Worm (Caenorhabditis elegans) whole organism, mixed stage, embryonic: Measurements from ENCODE around the gene shw-3.
A peak's percentile ranks its signal among the peaks of the same experiment; 100 is the strongest.

Source experiments
- M03D4.4 ChIP-seq: sonication (generic microtip); optimal IDR thresholded peaks from 2 replicates; lab custom pipeline; 2017; ENCODE audit warnings: mild to moderate bottlenecking, missing genetic modification characterization, missing compliant biosample characterization
- bed-3 ChIP-seq: fragments of 200-800 bp; sonication (Bioruptor generic); optimal IDR thresholded peaks from 3 replicates; lab custom pipeline; 2018; ENCODE audit warnings: mild to moderate bottlenecking, missing genetic modification characterization, moderate library complexity, missing compliant biosample characterization
- blmp-1 ChIP-seq: fragments of 150-350 bp; optimal IDR thresholded peaks from 2 replicates; lab custom pipeline; 2014; ENCODE audit warnings: missing biosample characterization, missing genetic modification characterization
- ceh-43 ChIP-seq: fragments of 200-800 bp; sonication (Bioruptor generic); optimal IDR thresholded peaks from 2 replicates; lab custom pipeline; 2018; ENCODE audit warnings: mild to moderate bottlenecking, missing genetic modification characterization, moderate library complexity, missing compliant biosample characterization
- ceh-83 ChIP-seq: fragments of 200-800 bp; sonication (Bioruptor generic); optimal IDR thresholded peaks from 2 replicates; lab custom pipeline; 2018; ENCODE audit warnings: mild to moderate bottlenecking, missing genetic modification characterization, missing compliant biosample characterization
- ces-1 ChIP-seq: fragments of 150-350 bp; optimal IDR thresholded peaks from 2 replicates; lab custom pipeline; 2014; ENCODE audit warnings: missing biosample characterization, missing genetic modification reagents, missing genetic modification characterization
- cnd-1 ChIP-seq: fragments of 200-800 bp; sonication (Bioruptor generic); optimal IDR thresholded peaks from 2 replicates; lab custom pipeline; 2018; ENCODE audit warnings: mild to moderate bottlenecking, missing genetic modification characterization, missing compliant biosample characterization
- drap-1 ChIP-seq: fragments of 200-800 bp; sonication (Bioruptor generic); optimal IDR thresholded peaks from 3 replicates; lab custom pipeline; 2018; ENCODE audit warnings: mild to moderate bottlenecking, missing genetic modification characterization, missing compliant biosample characterization
- elt-1 ChIP-seq: sonication (generic microtip); optimal IDR thresholded peaks from 2 replicates; lab custom pipeline; 2017; ENCODE audit warnings: missing genetic modification characterization, mild to moderate bottlenecking, missing compliant biosample characterization, antibody characterized with exemption, moderate library complexity, borderline replicate concordance; ENCODE audit not compliant: insufficient read depth
- elt-3 ChIP-seq: fragments of 150-350 bp; optimal IDR thresholded peaks from 2 replicates; lab custom pipeline; 2014; ENCODE audit warnings: missing biosample characterization, missing genetic modification characterization
- ham-2 ChIP-seq: fragments of 200-800 bp; sonication (Bioruptor generic); optimal IDR thresholded peaks from 2 replicates; lab custom pipeline; 2018; ENCODE audit warnings: mild to moderate bottlenecking, missing genetic modification characterization, missing compliant biosample characterization
- hlh-1 ChIP-seq: fragments of 150-350 bp; optimal IDR thresholded peaks from 2 replicates; lab custom pipeline; 2014; ENCODE audit warnings: missing biosample characterization, missing genetic modification reagents, missing genetic modification characterization
- lin-13 ChIP-seq: fragments of 150-350 bp; optimal IDR thresholded peaks from 2 replicates; lab custom pipeline; 2014; ENCODE audit warnings: missing biosample characterization, missing genetic modification characterization
- lin-32 ChIP-seq: fragments of 200-800 bp; sonication (Bioruptor generic); optimal IDR thresholded peaks from 2 replicates; lab custom pipeline; 2018; ENCODE audit warnings: mild to moderate bottlenecking, missing genetic modification characterization, missing compliant biosample characterization
- lsy-2 ChIP-seq: fragments of 150-350 bp; optimal IDR thresholded peaks from 2 replicates; lab custom pipeline; 2014; ENCODE audit warnings: missing biosample characterization, missing genetic modification characterization
- mab-5 ChIP-seq: fragments of 150-350 bp; optimal IDR thresholded peaks from 2 replicates; lab custom pipeline; 2014; ENCODE audit warnings: missing biosample characterization, missing genetic modification characterization
- mep-1 ChIP-seq: fragments of 150-350 bp; optimal IDR thresholded peaks from 2 replicates; lab custom pipeline; 2017; ENCODE audit warnings: missing biosample characterization, missing genetic modification reagents, missing genetic modification characterization, inconsistent platforms
- mls-2 ChIP-seq: sonication (generic microtip); optimal IDR thresholded peaks from 2 replicates; lab custom pipeline; 2016; ENCODE audit warnings: mild to moderate bottlenecking, missing genetic modification characterization, moderate library complexity, missing compliant biosample characterization
- nhr-12 ChIP-seq: fragments of 150-350 bp; optimal IDR thresholded peaks from 2 replicates; lab custom pipeline; 2014; ENCODE audit warnings: missing biosample characterization, missing genetic modification characterization
- nhr-2 ChIP-seq: fragments of 150-350 bp; optimal IDR thresholded peaks from 2 replicates; lab custom pipeline; 2014; ENCODE audit warnings: missing biosample characterization, missing genetic modification characterization
- nhr-28 ChIP-seq: fragments of 150-350 bp; optimal IDR thresholded peaks from 2 replicates; lab custom pipeline; 2014; ENCODE audit warnings: missing biosample characterization, missing genetic modification characterization
- nhr-76 ChIP-seq: sonication (generic microtip); optimal IDR thresholded peaks from 2 replicates; lab custom pipeline; 2017; ENCODE audit warnings: missing biosample characterization, missing genetic modification characterization
- pha-4 ChIP-seq: fragments of 150-350 bp; optimal IDR thresholded peaks from 2 replicates; lab custom pipeline; 2018; ENCODE audit warnings: missing biosample characterization, missing genetic modification reagents, missing genetic modification characterization
- snpc-4 ChIP-seq: fragments of 150-350 bp; optimal IDR thresholded peaks from 2 replicates; lab custom pipeline; 2014; ENCODE audit warnings: missing biosample characterization, missing genetic modification characterization
- sptf-1 ChIP-seq: sonication (generic microtip); optimal IDR thresholded peaks from 2 replicates; lab custom pipeline; 2017; ENCODE audit warnings: mild to moderate bottlenecking, missing genetic modification characterization, moderate library complexity, missing compliant biosample characterization
- tbx-8 ChIP-seq: fragments of 200-800 bp; sonication (Bioruptor generic); optimal IDR thresholded peaks from 2 replicates; lab custom pipeline; 2018; ENCODE audit warnings: mild to moderate bottlenecking, missing genetic modification characterization, moderate library complexity, missing compliant biosample characterization
- unc-120 ChIP-seq: sonication (generic microtip); optimal IDR thresholded peaks from 2 replicates; lab custom pipeline; 2017; ENCODE audit warnings: missing genetic modification characterization, missing compliant biosample characterization; ENCODE audit not compliant: poor library complexity, severe bottlenecking
- unc-39 ChIP-seq: fragments of 150-350 bp; optimal IDR thresholded peaks from 2 replicates; lab custom pipeline; 2014; ENCODE audit warnings: missing biosample characterization, missing genetic modification characterization
- zip-8 ChIP-seq: fragments of 150-350 bp; optimal IDR thresholded peaks from 2 replicates; lab custom pipeline; 2014; ENCODE audit warnings: missing biosample characterization, missing genetic modification characterization

The shw-3 gene

ce11 chrV:13020014-13020413 lies 33.1 kb upstream of the shw-3 start:
- TF ChIP-seq ces-1 = peak; percentile 83
- no peak for TF ChIP-seq lin-13 (tag; lab: Kevin White, UChicago)
- TF ChIP-seq, all 35 proteins: peak for 1

ce11 chrV:13018761-13019160 lies 31.8 kb upstream of the shw-3 start, which contains the start of gene fmi-1:
Gene fmi-1 (plus strand): TSS chrV:13019061.
- TF ChIP-seq nhr-76 = no peak
- TF ChIP-seq mab-5 = no peak
- TF ChIP-seq mep-1 (tag; lab: Kevin White, UChicago) = no peak
- TF ChIP-seq cnd-1 (tag; lab: Kevin White, UChicago) = peak; percentile 37
- no peak for TF ChIP-seq bed-3 (GFP tag; lab: Kevin White, UChicago)
- peak; percentile 21 for TF ChIP-seq sptf-1 (tag; lab: Kevin White, UChicago)
- TF ChIP-seq hlh-1 = no peak
- no peak for TF ChIP-seq unc-39 (tag; lab: Kevin White, UChicago)
- no peak for TF ChIP-seq M03D4.4 (tag; lab: Kevin White, UChicago)
- TF ChIP-seq nhr-12 (tag; lab: Kevin White, UChicago) = no peak

ce11 chrV:13018233-13018632 lies 31.3 kb upstream of the shw-3 start:
- TF ChIP-seq mls-2 (tag; lab: Kevin White, UChicago) = no peak
- TF ChIP-seq unc-39 (tag; lab: Kevin White, UChicago) = no peak
- TF ChIP-seq nhr-2 = peak; percentile 14
- TF ChIP-seq snpc-4 = no peak
- no peak for TF ChIP-seq hlh-1
- TF ChIP-seq lin-32 (GFP tag; lab: Kevin White, UChicago) = peak; percentile 47
- TF ChIP-seq ceh-43 (GFP tag; lab: Kevin White, UChicago) = peak; percentile 36
- peak; percentile 86 for TF ChIP-seq ces-1

- TF ChIP-seq tbx-8 (GFP tag; lab: Kevin White, UChicago) (no peak), ceh-43 (GFP tag; lab: Kevin White, UChicago) (no peak), bed-3 (GFP tag; lab: Kevin White, UChicago) (no peak), drap-1 (no peak), elt-1 (tag; lab: Kevin White, UChicago) (no peak), elt-3 (tag; lab: Kevin White, UChicago) (no peak), unc-39 (tag; lab: Kevin White, UChicago) (no peak), nhr-28 (no peak)
These were observed 26.9 kb upstream of the shw-3 start, which contains the start of gene F15B9.6 for ce11 chrV:13013844-13014243. Gene F15B9.6 (plus strand): TSS chrV:13014144.

DNA sequence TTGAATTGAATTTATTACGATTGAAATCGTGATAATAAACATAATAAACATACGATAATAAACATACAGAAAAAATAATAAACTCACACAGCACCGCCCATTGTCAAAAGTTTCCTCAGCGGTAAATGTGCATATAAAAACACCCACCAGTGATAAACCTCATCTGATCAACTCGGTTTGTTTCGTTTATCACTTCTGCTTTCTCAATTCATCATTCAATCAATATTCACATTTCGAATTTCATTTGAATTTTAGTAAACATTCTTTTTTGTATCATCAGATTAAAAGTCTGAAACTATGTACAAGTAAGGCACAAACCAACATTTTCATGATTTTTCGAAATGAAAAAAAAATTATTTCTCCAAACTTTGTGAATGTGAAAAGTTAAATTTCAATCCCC lies 26.2 kb upstream of the shw-3 start, which contains the start of gene try-10:
TSS of gene try-10 (minus strand) at position 101 of the 400 bp plus-strand sequence.
- TF ChIP-seq nhr-12 (tag; lab: Kevin White, UChicago) = no peak
- TF ChIP-seq elt-3 (tag; lab: Kevin White, UChicago) = no peak
- TF ChIP-seq mab-5 = no peak
- TF ChIP-seq ceh-83 (GFP tag; lab: Kevin White, UChicago) = no peak
- no peak for TF ChIP-seq tbx-8 (GFP tag; lab: Kevin White, UChicago)
- TF ChIP-seq drap-1 = no peak
- no peak for TF ChIP-seq lsy-2 (tag; lab: Kevin White, UChicago)
- TF ChIP-seq zip-8 (tag; lab: Kevin White, UChicago) = no peak
- TF ChIP-seq nhr-2 = no peak
- no peak for TF ChIP-seq blmp-1 (tag; lab: Kevin White, UChicago)
- TF ChIP-seq ham-2 (GFP tag; lab: Kevin White, UChicago) = no peak

DNA sequence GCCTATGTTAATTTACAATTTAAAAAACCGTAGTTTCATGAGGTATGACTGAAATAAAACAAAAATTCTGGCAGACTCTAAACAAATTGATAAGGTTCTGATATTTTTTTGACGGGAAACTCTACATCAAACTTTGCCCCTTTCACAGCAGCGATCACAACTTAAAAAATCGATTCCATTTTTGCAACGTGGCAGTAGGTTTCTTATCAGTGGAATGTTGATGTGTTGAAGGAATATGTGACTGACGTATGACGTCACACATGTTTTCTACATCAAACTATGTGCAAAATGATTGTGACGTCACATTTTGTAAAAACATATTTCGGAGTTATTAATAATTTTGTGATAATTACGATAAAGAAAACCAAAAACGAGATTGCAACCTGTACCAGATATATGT lies 24.9 kb upstream of the shw-3 start:
- TF ChIP-seq zip-8 (tag; lab: Kevin White, UChicago) (peak; percentile 94), ceh-83 (GFP tag; lab: Kevin White, UChicago) (no peak)

ce11 chrV:13009843-13010242 lies 22.9 kb upstream of the shw-3 start:
- TF ChIP-seq nhr-76 = no peak
- TF ChIP-seq elt-3 (tag; lab: Kevin White, UChicago) = no peak
- TF ChIP-seq ces-1 = peak; percentile 59
- peak; percentile 10 for TF ChIP-seq pha-4 (tag; lab: Kevin White, UChicago)
- TF ChIP-seq hlh-1 = peak; percentile 29
- peak; percentile 50 for TF ChIP-seq unc-120 (tag; lab: Kevin White, UChicago)
- TF ChIP-seq snpc-4 = no peak
- peak; percentile 28 for TF ChIP-seq lsy-2 (tag; lab: Kevin White, UChicago)
- TF ChIP-seq bed-3 (GFP tag; lab: Kevin White, UChicago) = no peak
- TF ChIP-seq mab-5 = no peak
- TF ChIP-seq sptf-1 (tag; lab: Kevin White, UChicago) = no peak
